Worm (Caenorhabditis elegans) whole organism, L3 larva: ENCODE data around the gene nhr-97.
A peak's percentile ranks its signal among the peaks of the same experiment; 100 is the strongest.

Source experiments
- ama-1 ChIP-seq: fragments of 150-350 bp; optimal IDR thresholded peaks from 2 replicates; lab custom pipeline; 2018
- elt-3 ChIP-seq, 3 experiments: fragments of 150-350 bp in 1 of 3; sonication (generic microtip) in 2 of 3; optimal IDR thresholded peaks; 2 replicates in 2 of 3; 4 replicates in 1 of 3; lab custom pipeline; 2014 to 2017; ENCODE audit warnings: missing biosample characterization in 3 of 3, missing genetic modification characterization in 3 of 3
- lin-15B ChIP-seq: fragments of 150-350 bp; optimal IDR thresholded peaks from 2 replicates; lab custom pipeline; 2014; ENCODE audit warnings: missing biosample characterization, missing genetic modification characterization
- lin-39 ChIP-seq: fragments of 150-350 bp; optimal IDR thresholded peaks from 2 replicates; lab custom pipeline; 2018; ENCODE audit warnings: missing biosample characterization, missing genetic modification reagents, missing genetic modification characterization
- mdl-1 ChIP-seq: fragments of 150-350 bp; optimal IDR thresholded peaks from 2 replicates; lab custom pipeline; 2014; ENCODE audit warnings: missing biosample characterization, missing genetic modification characterization
- nhr-11 ChIP-seq: fragments of 150-350 bp; optimal IDR thresholded peaks from 2 replicates; lab custom pipeline; 2014; ENCODE audit warnings: missing biosample characterization, missing genetic modification characterization
- nhr-76 ChIP-seq: fragments of 150-350 bp; sonication (generic microtip); optimal IDR thresholded peaks from 5 replicates; lab custom pipeline; 2014; ENCODE audit warnings: missing biosample characterization, missing genetic modification characterization
- pha-4 ChIP-seq: fragments of 150-350 bp; optimal IDR thresholded peaks from 2 replicates; lab custom pipeline; 2014; ENCODE audit warnings: missing biosample characterization, missing genetic modification reagents, missing genetic modification characterization
- skn-1 ChIP-seq: fragments of 150-350 bp; optimal IDR thresholded peaks from 2 replicates; lab custom pipeline; 2014; ENCODE audit warnings: missing biosample characterization, missing genetic modification characterization
- snpc-4 ChIP-seq: fragments of 150-350 bp; optimal IDR thresholded peaks from 2 replicates; lab custom pipeline; 2014; ENCODE audit warnings: missing biosample characterization, missing genetic modification characterization
- unc-62 ChIP-seq: fragments of 150-350 bp; sonication (generic microtip); optimal IDR thresholded peaks from 4 replicates; lab custom pipeline; 2014; ENCODE audit warnings: missing biosample characterization, missing genetic modification reagents, missing genetic modification characterization
- ztf-4 ChIP-seq: fragments of 150-350 bp; optimal IDR thresholded peaks from 2 replicates; lab custom pipeline; 2014; ENCODE audit warnings: missing biosample characterization, missing genetic modification characterization

- TF ChIP-seq snpc-4 (tag; lab: Kevin White, UChicago) (no peak), lin-39 (tag; lab: Kevin White, UChicago) (no peak), nhr-11 (tag; lab: Kevin White, UChicago) (peak; percentile 66), skn-1 (no peak), pha-4 (tag; lab: Kevin White, UChicago) (no peak), unc-62 (GFP tag; lab: Kevin White, UChicago) (no peak), nhr-76 (tag; lab: Kevin White, UChicago) (no peak), ama-1 (lab: Kevin White, UChicago) (no peak), lin-15B (tag; lab: Kevin White, UChicago) (no peak), ztf-4 (tag; lab: Kevin White, UChicago) (no peak), mdl-1 (tag; lab: Kevin White, UChicago) (no peak), elt-3 (tag; optimal IDR thresholded peaks at IDR 0.05; lab: Kevin White, UChicago) (no peak)
These were observed 31.9 kb upstream of the nhr-97 start for ce11 chrIV:9725468-9725985.
